Fruit fly (Drosophila melanogaster) whole organism, embryonic: Measurements from ENCODE around the gene Gart.

Experiments used
- ATbp ChIP-seq: fragments of 200-800 bp; sonication (Bioruptor generic); optimal IDR thresholded peaks from 2 replicates; lab custom pipeline; 2017; ENCODE audit warnings: missing biosample characterization, mild to moderate bottlenecking, missing genetic modification characterization, missing genetic modification reagents
- CG10209 ChIP-seq: fragments of 200-800 bp; sonication (Bioruptor generic); optimal IDR thresholded peaks from 3 replicates; lab custom pipeline; 2017; ENCODE audit warnings: missing biosample characterization, mild to moderate bottlenecking, missing genetic modification characterization, missing genetic modification reagents
- CG1233 ChIP-seq: fragments of 200-800 bp; sonication (Bioruptor generic); optimal IDR thresholded peaks from 4 replicates; lab custom pipeline; 2018; ENCODE audit warnings: missing biosample characterization, mild to moderate bottlenecking, missing genetic modification characterization
- CG12391 ChIP-seq: fragments of 200-800 bp; sonication (Bioruptor generic); optimal IDR thresholded peaks from 3 replicates; lab custom pipeline; 2018; ENCODE audit warnings: missing biosample characterization, mild to moderate bottlenecking, missing genetic modification characterization, moderate library complexity
- CG12659 ChIP-seq: fragments of 200-800 bp; sonication (Bioruptor generic); optimal IDR thresholded peaks from 3 replicates; lab custom pipeline; 2017; ENCODE audit warnings: mild to moderate bottlenecking, missing biosample characterization, missing genetic modification reagents, missing genetic modification characterization
- CG14710 ChIP-seq: fragments of 200-800 bp; sonication (Bioruptor generic); optimal IDR thresholded peaks from 3 replicates; lab custom pipeline; 2019; ENCODE audit warnings: missing biosample characterization, mild to moderate bottlenecking, missing genetic modification characterization, moderate library complexity
- CG14965 ChIP-seq: fragments of 200-800 bp; sonication (Bioruptor generic); optimal IDR thresholded peaks from 2 replicates; lab custom pipeline; 2016; ENCODE audit warnings: missing biosample characterization, missing genetic modification characterization, borderline replicate concordance
- CG15514 ChIP-seq: fragments of 200-800 bp; sonication (Bioruptor generic); optimal IDR thresholded peaks from 3 replicates; lab custom pipeline; 2017; ENCODE audit warnings: missing biosample characterization, missing genetic modification characterization, mild to moderate bottlenecking, moderate library complexity, missing genetic modification reagents
- CG15696 ChIP-seq: fragments of 200-800 bp; sonication (Bioruptor generic); optimal IDR thresholded peaks from 2 replicates; lab custom pipeline; 2019; ENCODE audit warnings: missing biosample characterization, mild to moderate bottlenecking, missing genetic modification characterization, moderate library complexity
- CG3995 ChIP-seq: fragments of 200-800 bp; sonication (Bioruptor generic); optimal IDR thresholded peaks from 3 replicates; lab custom pipeline; 2016; ENCODE audit warnings: missing biosample characterization, missing genetic modification characterization
- CG4360 ChIP-seq: fragments of 200-800 bp; sonication (Bioruptor generic); IDR thresholded peaks from 2 replicates; pipeline ENCODE4 v1.3.6; 2022; ENCODE audit warnings: missing biosample characterization, missing genetic modification characterization
- CG4404 ChIP-seq: fragments of 200-800 bp; sonication (Bioruptor generic); IDR thresholded peaks from 2 replicates; pipeline ENCODE4 v1.3.6; 2022; ENCODE audit warnings: missing biosample characterization, missing genetic modification characterization
- CG5180 ChIP-seq: fragments of 200-800 bp; sonication (Bioruptor generic); optimal IDR thresholded peaks from 3 replicates; lab custom pipeline; 2017; ENCODE audit warnings: missing biosample characterization, missing genetic modification characterization, mild to moderate bottlenecking, moderate library complexity, missing genetic modification reagents
- CG7357 ChIP-seq: fragments of 200-800 bp; sonication (Bioruptor generic); IDR thresholded peaks from 3 replicates; pipeline ENCODE4 v1.3.6; 2022; ENCODE audit warnings: missing biosample characterization, missing genetic modification characterization
- CG7987 ChIP-seq: fragments of 200-800 bp; sonication (Bioruptor generic); optimal IDR thresholded peaks from 2 replicates; lab custom pipeline; 2018; ENCODE audit warnings: missing biosample characterization, mild to moderate bottlenecking, missing genetic modification characterization, moderate library complexity
- Dfd ChIP-seq, 2 experiments: fragments of >200 bp; optimal IDR thresholded peaks; 2 replicates each; lab custom pipeline; 2017; ENCODE audit warnings: missing biosample characterization in 2 of 2, missing genetic modification characterization in 2 of 2
- GATAe ChIP-seq: fragments of 200-800 bp; sonication (Bioruptor generic); conservative IDR thresholded peaks from 2 replicates; pipeline ENCODE4 v1.3.6; 2022; ENCODE audit warnings: missing biosample characterization, missing genetic modification characterization
- Gsc ChIP-seq: fragments of 200-800 bp; sonication (Bioruptor generic); IDR thresholded peaks from 2 replicates; pipeline ENCODE4 v1.3.6; 2022; ENCODE audit warnings: missing biosample characterization, missing genetic modification characterization
- Hmx ChIP-seq: fragments of 200-800 bp; sonication (Bioruptor generic); optimal IDR thresholded peaks from 2 replicates; lab custom pipeline; 2016; ENCODE audit warnings: missing biosample characterization, missing genetic modification characterization
- Lhr ChIP-seq: fragments of 200-800 bp; sonication (Bioruptor generic); optimal IDR thresholded peaks from 3 replicates; lab custom pipeline; 2017; ENCODE audit warnings: mild to moderate bottlenecking, missing biosample characterization, missing genetic modification reagents, missing genetic modification characterization
- Lim3 ChIP-seq: fragments of 200-800 bp; sonication (Bioruptor generic); IDR thresholded peaks from 2 replicates; pipeline ENCODE4 v1.3.6; 2022; ENCODE audit warnings: missing biosample characterization, missing genetic modification characterization
- Mrtf ChIP-seq: fragments of 200-800 bp; sonication (Bioruptor generic); IDR thresholded peaks from 3 replicates; pipeline ENCODE4 v1.3.6; 2022; ENCODE audit warnings: missing biosample characterization, missing genetic modification characterization
- NC2β ChIP-seq: fragments of 200-800 bp; sonication (Bioruptor generic); optimal IDR thresholded peaks from 2 replicates; lab custom pipeline; 2016; ENCODE audit warnings: missing biosample characterization, missing genetic modification characterization
- Optix ChIP-seq: fragments of 200-800 bp; sonication (Bioruptor generic); IDR thresholded peaks from 3 replicates; pipeline ENCODE4 v1.3.6; 2022; ENCODE audit warnings: missing biosample characterization, missing genetic modification characterization
- Stat92E ChIP-seq, 3 experiments: fragments of >200 bp in 2 of 3; fragments of 200-800 bp in 1 of 3; sonication (Bioruptor generic) in 1 of 3; optimal IDR thresholded peaks; 2 replicates each; lab custom pipeline; 2017 to 2019; ENCODE audit warnings: missing biosample characterization in 3 of 3, missing genetic modification characterization in 3 of 3, mild to moderate bottlenecking in 1 of 3, moderate library complexity in 1 of 3
- Trl ChIP-seq, 3 experiments: fragments of >200 bp in 2 of 3; fragments of 200-800 bp in 1 of 3; sonication (Bioruptor generic) in 1 of 3; optimal IDR thresholded peaks; 2 replicates in 1 of 3; 3 replicates in 2 of 3; lab custom pipeline; 2016 to 2017; ENCODE audit warnings: missing biosample characterization in 1 of 3, missing genetic modification characterization in 1 of 3
- cad ChIP-seq: fragments of >200 bp; optimal IDR thresholded peaks from 2 replicates; lab custom pipeline; 2017; ENCODE audit warnings: missing biosample characterization, missing genetic modification characterization
- eve ChIP-seq, 2 experiments: fragments of >200 bp; optimal IDR thresholded peaks; 2 replicates each; lab custom pipeline; 2017; ENCODE audit warnings: missing biosample characterization in 2 of 2, missing genetic modification characterization in 2 of 2
- gt ChIP-seq: fragments of 200-800 bp; sonication (Bioruptor generic); IDR thresholded peaks from 2 replicates; pipeline ENCODE4 v1.3.6; 2022; ENCODE audit warnings: missing biosample characterization, missing genetic modification characterization
- hb ChIP-seq: fragments of 200-800 bp; sonication (Bioruptor generic); IDR thresholded peaks from 3 replicates; pipeline ENCODE4 v1.3.6; 2022; ENCODE audit warnings: missing biosample characterization, missing genetic modification characterization; ENCODE audit not compliant: partially characterized antibody
- klu ChIP-seq: fragments of 200-800 bp; sonication (Bioruptor generic); IDR thresholded peaks from 2 replicates; pipeline ENCODE4 v1.3.6; 2022; ENCODE audit warnings: missing biosample characterization, missing genetic modification characterization
- mld ChIP-seq: fragments of 200-800 bp; sonication (Bioruptor generic); IDR thresholded peaks from 3 replicates; pipeline ENCODE4 v1.3.6; 2022; ENCODE audit warnings: missing biosample characterization, missing genetic modification characterization; ENCODE audit not compliant: partially characterized antibody
- pho ChIP-seq: fragments of 200-800 bp; sonication (Bioruptor generic); optimal IDR thresholded peaks from 2 replicates; lab custom pipeline; 2016; ENCODE audit warnings: missing biosample characterization, missing genetic modification characterization
- prd ChIP-seq, 3 experiments: fragments of >200 bp in 2 of 3; fragments of 200-800 bp in 1 of 3; sonication (Bioruptor generic) in 1 of 3; optimal IDR thresholded peaks in 2 of 3; IDR thresholded peaks in 1 of 3; 2 replicates in 2 of 3; 3 replicates in 1 of 3; pipeline versions ENCODE4 v1.3.6 to Lab custom; 2017 to 2022; ENCODE audit warnings: missing biosample characterization in 1 of 3, missing genetic modification characterization in 1 of 3
- pum ChIP-seq: fragments of 200-800 bp; sonication (Bioruptor generic); optimal IDR thresholded peaks from 2 replicates; lab custom pipeline; 2016; ENCODE audit warnings: missing biosample characterization, missing genetic modification characterization
- ranshi ChIP-seq: fragments of 200-800 bp; sonication (Bioruptor generic); IDR thresholded peaks from 2 replicates; pipeline ENCODE4 v1.3.6; 2022; ENCODE audit warnings: missing biosample characterization, missing genetic modification characterization
- seq ChIP-seq: fragments of 200-800 bp; sonication (Bioruptor generic); IDR thresholded peaks from 2 replicates; pipeline ENCODE4 v1.3.6; 2022; ENCODE audit warnings: missing biosample characterization, missing genetic modification characterization
- slp2 ChIP-seq: fragments of 200-800 bp; sonication (Bioruptor generic); optimal IDR thresholded peaks from 2 replicates; lab custom pipeline; 2016; ENCODE audit warnings: missing biosample characterization, missing genetic modification characterization
- sob ChIP-seq: fragments of 200-800 bp; sonication (Bioruptor generic); IDR thresholded peaks from 2 replicates; pipeline ENCODE4 v1.3.6; 2022; ENCODE audit warnings: missing biosample characterization, missing genetic modification characterization
- ssp ChIP-seq: fragments of 200-800 bp; sonication (Bioruptor generic); IDR thresholded peaks from 2 replicates; pipeline ENCODE4 v1.3.6; 2022; ENCODE audit warnings: missing biosample characterization, missing genetic modification characterization
- trem ChIP-seq: fragments of 200-800 bp; optimal IDR thresholded peaks from 3 replicates; lab custom pipeline; 2019; ENCODE audit warnings: missing biosample characterization, mild to moderate bottlenecking, missing genetic modification characterization, moderate library complexity
- tup ChIP-seq: fragments of 200-800 bp; sonication (Bioruptor generic); optimal IDR thresholded peaks from 2 replicates; lab custom pipeline; 2016; ENCODE audit warnings: missing biosample characterization, mild to moderate bottlenecking, missing genetic modification characterization, moderate library complexity
- unc-4 ChIP-seq: fragments of 200-800 bp; sonication (Bioruptor generic); IDR thresholded peaks from 2 replicates; pipeline ENCODE4 v1.3.6; 2022; ENCODE audit warnings: missing biosample characterization, missing genetic modification characterization; ENCODE audit not compliant: partially characterized antibody
- usp ChIP-seq: fragments of >200 bp; optimal IDR thresholded peaks from 2 replicates; lab custom pipeline; 2017; ENCODE audit warnings: missing biosample characterization, missing genetic modification characterization
- zen2 ChIP-seq: fragments of 200-800 bp; sonication (Bioruptor generic); IDR thresholded peaks from 3 replicates; pipeline ENCODE4 v1.3.6; 2022; ENCODE audit warnings: missing biosample characterization, missing genetic modification characterization; ENCODE audit not compliant: partially characterized antibody

The Gart gene

DNA sequence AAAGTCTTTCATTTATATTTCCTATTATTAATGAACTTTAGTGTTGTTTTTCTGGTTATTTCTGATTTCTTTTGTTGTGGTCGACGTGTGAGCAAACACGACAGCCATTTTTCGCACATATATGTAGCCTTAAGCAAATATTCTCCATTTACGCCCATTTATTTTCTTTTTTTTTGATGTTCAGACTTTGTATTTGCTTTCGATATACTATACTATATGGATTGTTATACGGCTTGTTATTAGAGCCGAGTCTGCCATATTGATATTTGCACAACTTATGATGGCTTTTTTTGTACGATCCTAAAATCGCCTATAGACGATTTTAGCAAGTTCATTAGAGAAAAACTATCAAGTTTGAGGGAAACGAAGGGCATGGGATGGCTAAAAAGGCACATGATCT, 24.0 kb upstream of the Gart start (continued):
- TF ChIP-seq unc-4 (GFP tag; lab: Robert Waterston, UW) = no peak
- no peak for TF ChIP-seq CG1233 (GFP tag; lab: Kevin White, UChicago)
- peak; percentile 44; the same call in 1 of the 2 replicates for TF ChIP-seq sob (GFP tag; lab: Robert Waterston, UW)
- TF ChIP-seq, all 482 proteins: peak for 25

DNA sequence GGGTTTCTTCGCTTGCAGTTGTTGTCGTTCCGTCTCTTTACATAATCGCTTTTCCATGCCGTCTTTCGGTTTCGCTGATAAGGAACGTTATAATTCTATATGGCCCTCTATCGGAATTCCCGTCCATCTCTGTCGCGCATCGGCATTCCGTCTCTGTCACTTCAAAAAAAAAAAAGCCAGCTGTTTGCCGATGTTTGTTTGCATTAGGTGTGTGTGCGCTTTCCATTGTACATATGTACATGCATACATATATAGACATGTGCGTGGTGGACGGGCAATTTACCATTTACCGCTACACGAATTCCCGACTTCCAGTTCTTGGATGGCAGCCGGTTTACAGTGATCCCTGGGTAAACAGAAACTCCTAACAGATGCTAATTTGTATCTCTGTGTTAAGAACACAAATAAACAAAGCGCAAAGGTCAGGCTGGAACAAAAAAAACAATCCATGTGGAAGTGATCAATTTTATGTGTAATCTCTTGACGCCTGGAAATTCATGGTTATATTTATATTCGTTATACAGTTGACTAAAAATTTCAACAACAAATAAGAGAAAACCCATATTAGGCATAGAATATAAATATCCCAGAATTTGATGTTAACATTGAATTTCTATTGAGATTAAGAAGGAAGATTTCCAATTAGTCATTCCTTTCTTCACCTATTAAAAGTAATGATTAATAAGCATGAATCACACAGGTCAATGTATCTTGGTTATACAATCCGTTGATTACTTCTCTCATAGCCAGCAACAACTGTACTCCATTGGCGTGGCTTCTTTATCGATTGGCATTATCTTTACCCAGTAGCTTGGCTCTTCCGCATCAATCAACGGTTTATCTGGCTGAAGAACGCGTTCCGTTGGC, 19.6 kb upstream of the Gart start:
- TF ChIP-seq ranshi = peak; percentile 54; the same call in 1 of the 2 replicates
- TF ChIP-seq CG5180 (GFP tag; lab: Kevin White, UChicago) = no peak
- TF ChIP-seq Mrtf = no peak
- TF ChIP-seq mld (GFP tag; lab: Robert Waterston, UW) = no peak
- TF ChIP-seq NC2β (GFP tag; lab: Kevin White, UChicago) = peak; percentile 33
- TF ChIP-seq Lim3 (GFP tag; lab: Robert Waterston, UW) = no peak
- no peak for TF ChIP-seq CG14710 (tag; lab: Kevin White, UChicago)
- no peak for TF ChIP-seq zen2 (GFP tag; lab: Robert Waterston, UW)
- TF ChIP-seq CG15696 (tag; lab: Kevin White, UChicago) = peak; percentile 69
- no peak for TF ChIP-seq slp2 (GFP tag; lab: Kevin White, UChicago)
- no peak for TF ChIP-seq tup (GFP tag; lab: Kevin White, UChicago)
- no peak for TF ChIP-seq eve (GFP tag; optimal IDR thresholded peaks at IDR 0.05; lab: Kevin White, UChicago)
- no peak for TF ChIP-seq ssp (GFP tag; lab: Robert Waterston, UW)
- TF ChIP-seq prd (optimal IDR thresholded peaks at IDR 0.05; lab: Kevin White, UChicago) = no peak
- TF ChIP-seq prd (GFP tag; IDR thresholded peaks at IDR 0.05; lab: Robert Waterston, UW) = peak; percentile 49
- no peak for TF ChIP-seq Gsc (GFP tag; lab: Robert Waterston, UW)
- no peak for TF ChIP-seq Trl (optimal IDR thresholded peaks at IDR 0.05; lab: Kevin White, UChicago)
- TF ChIP-seq Trl (GFP tag; optimal IDR thresholded peaks at IDR 0.05; lab: Kevin White, UChicago) = peak; percentile 17
- peak; percentile 38 for TF ChIP-seq Lhr (GFP tag; lab: Kevin White, UChicago)
- peak; percentile 52 for TF ChIP-seq CG10209 (GFP tag; lab: Kevin White, UChicago)
- no peak for TF ChIP-seq CG12391 (tag; lab: Kevin White, UChicago)
- TF ChIP-seq cad = no peak
- no peak for TF ChIP-seq usp
- no peak for TF ChIP-seq Stat92E (GFP tag; optimal IDR thresholded peaks at IDR 0.05; lab: Kevin White, UChicago)
- peak; percentile 80 for TF ChIP-seq ATbp (GFP tag; lab: Kevin White, UChicago)
- TF ChIP-seq GATAe (GFP tag; lab: Robert Waterston, UW) = no peak
- TF ChIP-seq Optix (GFP tag; lab: Robert Waterston, UW) = 0 out of 3 replicates have a peak, but pooled peaks have one; percentile 45
- no peak for TF ChIP-seq CG12659 (GFP tag; lab: Kevin White, UChicago)
- no peak; the same call in 2 of the 3 replicates for TF ChIP-seq CG7357 (GFP tag; lab: Robert Waterston, UW)
- no peak for TF ChIP-seq Dfd (GFP tag; optimal IDR thresholded peaks at IDR 0.05; lab: Kevin White, UChicago)
- TF ChIP-seq CG15514 = peak; percentile 11
- TF ChIP-seq klu (GFP tag; lab: Robert Waterston, UW) = no peak
- no peak for TF ChIP-seq CG14965 (GFP tag; lab: Kevin White, UChicago)
- TF ChIP-seq CG7987 (GFP tag; lab: Kevin White, UChicago) = peak; percentile 13
- no peak for TF ChIP-seq pho (GFP tag; lab: Kevin White, UChicago)
- peak; percentile 66 for TF ChIP-seq seq (GFP tag; lab: Robert Waterston, UW)
- 0 out of 2 replicates have a peak, but pooled peaks have one; percentile 12 for TF ChIP-seq gt (GFP tag; lab: Robert Waterston, UW)
- peak; percentile 29; the same call in 1 of the 2 replicates for TF ChIP-seq CG4360 (GFP tag; lab: Robert Waterston, UW)
- TF ChIP-seq hb = no peak
- TF ChIP-seq Hmx (GFP tag; lab: Kevin White, UChicago) = no peak
- no peak for TF ChIP-seq CG4404
- TF ChIP-seq pum = no peak
- TF ChIP-seq trem = no peak
- TF ChIP-seq CG3995 (GFP tag; lab: Kevin White, UChicago) = no peak
